Worm (Caenorhabditis elegans): ENCODE measurements around the gene F35H8.4.

DNA sequence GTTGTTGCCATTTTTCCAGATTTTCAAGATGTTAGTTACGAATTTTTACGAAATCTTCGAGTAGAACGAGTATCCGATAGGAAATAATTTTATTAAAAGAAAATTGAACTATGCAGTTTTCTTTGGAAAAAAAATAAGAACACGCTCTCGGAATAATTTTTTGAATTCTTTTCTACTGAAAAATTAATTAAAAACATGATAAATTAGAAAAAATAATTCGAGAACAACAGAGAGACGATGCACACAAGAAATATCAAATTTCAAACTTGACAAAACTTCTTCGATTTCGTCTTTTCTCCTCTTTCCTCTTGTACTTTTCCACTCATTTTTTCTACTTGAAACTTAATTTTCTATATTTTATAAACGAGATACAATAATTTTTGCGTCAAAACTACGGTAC is at the start of gene F35H8.4:
- TF ChIP-seq ceh-43 (GFP tag; optimal IDR thresholded peaks at IDR 0.05) (no peak), unc-62 (GFP tag; optimal IDR thresholded peaks at IDR 0.05) (no peak), ceh-39 (tag; optimal IDR thresholded peaks at IDR 0.05) (no peak), snpc-4 (tag; optimal IDR thresholded peaks at IDR 0.05) (no peak), ztf-11 (tag; optimal IDR thresholded peaks at IDR 0.05) (no peak), pha-4 (tag; optimal IDR thresholded peaks at IDR 0.05) (no peak), lsy-2 (tag; optimal IDR thresholded peaks at IDR 0.05) (no peak), elt-3 (tag; optimal IDR thresholded peaks at IDR 0.05) (no peak), nhr-28 (tag; optimal IDR thresholded peaks at IDR 0.05) (no peak), ceh-83 (GFP tag; optimal IDR thresholded peaks at IDR 0.05) (no peak), unc-39 (tag; optimal IDR thresholded peaks at IDR 0.05) (no peak)
